Worm (Caenorhabditis elegans) whole organism, L2 larva: ENCODE data around the gene srd-19.

Source experiments
- R02D3.7 ChIP-seq: fragments of 150-350 bp; optimal IDR thresholded peaks from 2 replicates; lab custom pipeline; 2014; ENCODE audit warnings: missing biosample characterization, missing genetic modification characterization
- ama-1 ChIP-seq: fragments of 150-350 bp; optimal IDR thresholded peaks from 2 replicates; lab custom pipeline; 2018; ENCODE audit warnings: inconsistent platforms
- fos-1 ChIP-seq: fragments of 150-350 bp; optimal IDR thresholded peaks from 2 replicates; lab custom pipeline; 2014; ENCODE audit warnings: missing biosample characterization, missing genetic modification characterization
- peb-1 ChIP-seq: fragments of 150-350 bp; optimal IDR thresholded peaks from 2 replicates; lab custom pipeline; 2014; ENCODE audit warnings: missing biosample characterization, missing genetic modification characterization
- skn-1 ChIP-seq: sonication (generic microtip); optimal IDR thresholded peaks from 2 replicates; lab custom pipeline; 2017; ENCODE audit warnings: missing biosample characterization, missing genetic modification characterization
- snpc-4 ChIP-seq: fragments of 150-350 bp; optimal IDR thresholded peaks from 2 replicates; lab custom pipeline; 2014; ENCODE audit warnings: missing biosample characterization, missing genetic modification characterization
- unc-39 ChIP-seq: fragments of 150-350 bp; optimal IDR thresholded peaks from 2 replicates; lab custom pipeline; 2014; ENCODE audit warnings: missing biosample characterization, missing genetic modification characterization
- unc-62 ChIP-seq: fragments of 150-350 bp; optimal IDR thresholded peaks from 2 replicates; lab custom pipeline; 2014; ENCODE audit warnings: missing biosample characterization, missing genetic modification reagents, missing genetic modification characterization

ce11 chrV:13468190-13468765 lies 39.7 kb upstream of the srd-19 start, which contains the start of the genes F25H9.6 and F25H9.7:
- TF ChIP-seq skn-1 (no peak), unc-62 (GFP tag; lab: Kevin White, UChicago) (no peak), peb-1 (tag; lab: Kevin White, UChicago) (no peak), fos-1 (tag; lab: Kevin White, UChicago) (peak; percentile 56), unc-39 (no peak), ama-1 (lab: Kevin White, UChicago) (peak; percentile 9), R02D3.7 (tag; lab: Kevin White, UChicago) (no peak), snpc-4 (tag; lab: Kevin White, UChicago) (peak; percentile 53)
